Worm (Caenorhabditis elegans) whole organism, young adult: Measurements from ENCODE around the gene Y47D7A.15.

Source experiments
- C06A6.2 ChIP-seq: fragments of 200-800 bp; sonication (Bioruptor generic); conservative IDR thresholded peaks from 2 replicates; pipeline ENCODE4 v1.3.6; 2022; ENCODE audit warnings: missing genetic modification characterization, missing compliant biosample characterization
- F57C9.4 ChIP-seq: sonication (generic microtip); optimal IDR thresholded peaks from 2 replicates; lab custom pipeline; 2017; ENCODE audit warnings: mild to moderate bottlenecking, missing genetic modification characterization, missing compliant biosample characterization
- ets-4 ChIP-seq: fragments of 200-800 bp; sonication (Bioruptor generic); optimal IDR thresholded peaks from 2 replicates; lab custom pipeline; 2018; ENCODE audit warnings: mild to moderate bottlenecking, missing genetic modification characterization, missing compliant biosample characterization
- pha-4 ChIP-seq: fragments of 150-350 bp; sonication (generic microtip); optimal IDR thresholded peaks from 2 replicates; lab custom pipeline; 2014; ENCODE audit warnings: missing biosample characterization, missing genetic modification reagents, missing genetic modification characterization
- sdz-38 ChIP-seq: sonication (generic microtip); optimal IDR thresholded peaks from 2 replicates; lab custom pipeline; 2016; ENCODE audit warnings: missing genotype, missing genetic modification characterization, missing compliant biosample characterization
- tbp1 ChIP-seq: fragments of 200-800 bp; sonication (Bioruptor generic); optimal IDR thresholded peaks from 2 replicates; lab custom pipeline; 2018; ENCODE audit warnings: mild to moderate bottlenecking, missing genetic modification characterization, missing compliant biosample characterization
- ztf-22 ChIP-seq: fragments of 200-800 bp; sonication (Bioruptor generic); optimal IDR thresholded peaks from 2 replicates; lab custom pipeline; 2018; ENCODE audit warnings: mild to moderate bottlenecking, missing genetic modification characterization, moderate library complexity, missing compliant biosample characterization

- TF ChIP-seq F57C9.4 (tag; lab: Kevin White, UChicago) (no peak), ets-4 (GFP tag; lab: Kevin White, UChicago) (no peak), sdz-38 (tag; lab: Kevin White, UChicago) (no peak), tbp1 (no peak), pha-4 (tag; lab: Kevin White, UChicago) (no peak), C06A6.2 (GFP tag; lab: Robert Waterston, UW) (no peak), ztf-22 (GFP tag; lab: Kevin White, UChicago) (no peak)
These were observed 9.9 kb downstream of the Y47D7A.15 start for ce11 chrV:4423087-4423486.
